Fruit fly (Drosophila melanogaster) whole organism, embryonic: ENCODE measurements around the gene Jupiter.

ENCODE experiments used
- Atf3 ChIP-seq: fragments of 200-800 bp; sonication (Bioruptor generic); optimal IDR thresholded peaks from 3 replicates; lab custom pipeline; 2016; ENCODE audit warnings: missing biosample characterization, missing genetic modification characterization
- Bteb2 ChIP-seq: fragments of 200-800 bp; sonication (Bioruptor generic); optimal IDR thresholded peaks from 2 replicates; lab custom pipeline; 2016; ENCODE audit warnings: missing biosample characterization, missing genetic modification characterization
- CG10959 ChIP-seq: fragments of 200-800 bp; sonication (Bioruptor generic); IDR thresholded peaks from 2 replicates; pipeline ENCODE4 v1.3.6; 2022; ENCODE audit warnings: missing biosample characterization, missing genetic modification characterization
- CG11398 ChIP-seq: fragments of 200-800 bp; sonication (Bioruptor generic); optimal IDR thresholded peaks from 2 replicates; lab custom pipeline; 2016; ENCODE audit warnings: missing biosample characterization, missing genetic modification characterization
- CG11696 ChIP-seq: fragments of 200-800 bp; sonication (Bioruptor generic); IDR thresholded peaks from 2 replicates; pipeline ENCODE4 v1.3.6; 2022; ENCODE audit warnings: missing biosample characterization, missing genetic modification characterization
- CG12299 ChIP-seq: fragments of 200-800 bp; sonication (Bioruptor generic); optimal IDR thresholded peaks from 2 replicates; lab custom pipeline; 2018; ENCODE audit warnings: missing biosample characterization, mild to moderate bottlenecking, missing genetic modification characterization
- CG12391 ChIP-seq: fragments of 200-800 bp; sonication (Bioruptor generic); optimal IDR thresholded peaks from 3 replicates; lab custom pipeline; 2018; ENCODE audit warnings: missing biosample characterization, mild to moderate bottlenecking, missing genetic modification characterization, moderate library complexity
- CG12744 ChIP-seq: fragments of 200-800 bp; sonication (Bioruptor generic); optimal IDR thresholded peaks from 2 replicates; lab custom pipeline; 2016; ENCODE audit warnings: missing biosample characterization, missing genetic modification characterization
- CG13123 ChIP-seq: fragments of 200-800 bp; sonication (Bioruptor generic); optimal IDR thresholded peaks from 2 replicates; lab custom pipeline; 2016; ENCODE audit warnings: missing biosample characterization, missing genetic modification characterization
- CG14050 ChIP-seq: fragments of 200-800 bp; sonication (Bioruptor generic); IDR thresholded peaks from 3 replicates; pipeline ENCODE4 v1.3.6; 2022; ENCODE audit warnings: missing biosample characterization, missing genetic modification characterization
- CG1529 ChIP-seq: fragments of 200-800 bp; sonication (Bioruptor generic); optimal IDR thresholded peaks from 3 replicates; lab custom pipeline; 2018; ENCODE audit warnings: missing biosample characterization, missing genetic modification characterization
- CG16779 ChIP-seq: fragments of 200-800 bp; sonication (Bioruptor generic); IDR thresholded peaks from 2 replicates; pipeline ENCODE4 v1.3.6; 2022; ENCODE audit warnings: missing biosample characterization, missing genetic modification characterization
- CG17328 ChIP-seq: fragments of 200-800 bp; sonication (Bioruptor generic); IDR thresholded peaks from 2 replicates; pipeline ENCODE4 v1.3.6; 2022; ENCODE audit warnings: missing biosample characterization, missing genetic modification characterization
- CG1792 ChIP-seq: fragments of 200-800 bp; sonication (Bioruptor generic); optimal IDR thresholded peaks from 2 replicates; lab custom pipeline; 2016; ENCODE audit warnings: missing biosample characterization, missing genetic modification characterization
- CG18262 ChIP-seq: fragments of 200-800 bp; optimal IDR thresholded peaks from 3 replicates; lab custom pipeline; 2019; ENCODE audit warnings: missing biosample characterization, mild to moderate bottlenecking, missing genetic modification characterization, moderate library complexity
- CG2129 ChIP-seq: fragments of 200-800 bp; sonication (Bioruptor generic); IDR thresholded peaks from 2 replicates; pipeline ENCODE4 v1.3.6; 2022; ENCODE audit warnings: missing biosample characterization, missing genetic modification characterization; ENCODE audit not compliant: partially characterized antibody
- CG2678 ChIP-seq: fragments of 200-800 bp; sonication (Bioruptor generic); optimal IDR thresholded peaks from 3 replicates; lab custom pipeline; 2019; ENCODE audit warnings: missing biosample characterization, mild to moderate bottlenecking, missing genetic modification characterization, moderate library complexity
- CG31441 ChIP-seq: fragments of 200-800 bp; sonication (Bioruptor generic); IDR thresholded peaks from 2 replicates; pipeline ENCODE4 v1.3.6; 2022; ENCODE audit warnings: missing biosample characterization, missing genetic modification characterization
- CG4282 ChIP-seq: fragments of 200-800 bp; sonication (Bioruptor generic); optimal IDR thresholded peaks from 2 replicates; lab custom pipeline; 2016; ENCODE audit warnings: missing biosample characterization, missing genetic modification characterization
- CG4820 ChIP-seq: fragments of 200-800 bp; sonication (Bioruptor generic); optimal IDR thresholded peaks from 3 replicates; lab custom pipeline; 2016; ENCODE audit warnings: missing biosample characterization, missing genetic modification characterization
- CG6272 ChIP-seq: fragments of 200-800 bp; sonication (Bioruptor generic); IDR thresholded peaks from 2 replicates; pipeline ENCODE4 v1.3.6; 2022; ENCODE audit warnings: missing biosample characterization, missing genetic modification characterization
- Eip74EF ChIP-seq, 2 experiments: fragments of 200-800 bp in 1 of 2; fragments of >200 bp in 1 of 2; sonication (Bioruptor generic) in 1 of 2; optimal IDR thresholded peaks; 2 replicates each; lab custom pipeline; 2017 to 2019; ENCODE audit warnings: missing biosample characterization in 2 of 2, missing genetic modification characterization in 2 of 2, mild to moderate bottlenecking in 1 of 2, moderate library complexity in 1 of 2
- Gsc ChIP-seq: fragments of 200-800 bp; sonication (Bioruptor generic); IDR thresholded peaks from 2 replicates; pipeline ENCODE4 v1.3.6; 2022; ENCODE audit warnings: missing biosample characterization, missing genetic modification characterization
- H15 ChIP-seq: fragments of 200-800 bp; sonication (Bioruptor generic); IDR thresholded peaks from 3 replicates; pipeline ENCODE4 v1.3.6; 2022; ENCODE audit warnings: missing biosample characterization, missing genetic modification characterization
- Hand ChIP-seq: fragments of 200-800 bp; sonication (Bioruptor generic); optimal IDR thresholded peaks from 2 replicates; lab custom pipeline; 2017; ENCODE audit warnings: mild to moderate bottlenecking, missing biosample characterization, missing genetic modification reagents, missing genetic modification characterization
- Hr39 ChIP-seq: fragments of >200 bp; optimal IDR thresholded peaks from 2 replicates; lab custom pipeline; 2017
- MESR4 ChIP-seq: fragments of 200-800 bp; sonication (Bioruptor generic); optimal IDR thresholded peaks from 2 replicates; lab custom pipeline; 2018; ENCODE audit warnings: missing biosample characterization, mild to moderate bottlenecking, missing genetic modification characterization, moderate library complexity
- MTF-1 ChIP-seq: fragments of 200-800 bp; sonication (Bioruptor generic); optimal IDR thresholded peaks from 2 replicates; lab custom pipeline; 2018; ENCODE audit warnings: missing biosample characterization, mild to moderate bottlenecking, missing genetic modification characterization, borderline replicate concordance
- Oaz ChIP-seq: fragments of 200-800 bp; sonication (Bioruptor generic); IDR thresholded peaks from 2 replicates; pipeline ENCODE4 v1.3.6; 2022; ENCODE audit warnings: missing biosample characterization, missing genetic modification characterization
- PHDP ChIP-seq: fragments of 200-800 bp; sonication (Bioruptor generic); optimal IDR thresholded peaks from 3 replicates; lab custom pipeline; 2018; ENCODE audit warnings: missing biosample characterization, mild to moderate bottlenecking, missing genetic modification characterization, moderate library complexity
- Sin3A ChIP-seq: fragments of >200 bp; optimal IDR thresholded peaks from 2 replicates; lab custom pipeline; 2018
- Sox100B ChIP-seq: fragments of 200-800 bp; sonication (Bioruptor generic); optimal IDR thresholded peaks from 3 replicates; lab custom pipeline; 2018; ENCODE audit warnings: missing biosample characterization, mild to moderate bottlenecking, missing genetic modification characterization
- Sry-δ ChIP-seq: fragments of 200-800 bp; sonication (Bioruptor generic); optimal IDR thresholded peaks from 2 replicates; lab custom pipeline; 2016; ENCODE audit warnings: missing biosample characterization, missing genetic modification characterization
- ab ChIP-seq: fragments of 200-800 bp; sonication (Bioruptor generic); optimal IDR thresholded peaks from 2 replicates; lab custom pipeline; 2016; ENCODE audit warnings: missing biosample characterization, missing genetic modification characterization
- bcd ChIP-seq: fragments of 200-800 bp; sonication (Bioruptor generic); optimal IDR thresholded peaks from 2 replicates; lab custom pipeline; 2017; ENCODE audit warnings: missing biosample characterization, mild to moderate bottlenecking, missing genetic modification characterization
- croc ChIP-seq: fragments of 200-800 bp; sonication (Bioruptor generic); conservative IDR thresholded peaks from 3 replicates; pipeline ENCODE4 v1.3.6; 2022; ENCODE audit warnings: missing biosample characterization, missing genetic modification characterization
- dmrt99B ChIP-seq: fragments of 200-800 bp; sonication (Bioruptor generic); optimal IDR thresholded peaks from 2 replicates; lab custom pipeline; 2018; ENCODE audit warnings: missing biosample characterization, mild to moderate bottlenecking, missing genetic modification characterization, moderate library complexity
- gce ChIP-seq: fragments of 200-800 bp; sonication (Bioruptor generic); IDR thresholded peaks from 3 replicates; pipeline ENCODE4 v1.3.6; 2022; ENCODE audit warnings: missing biosample characterization, missing genetic modification characterization
- inv ChIP-seq: fragments of 200-800 bp; sonication (Bioruptor generic); IDR thresholded peaks from 2 replicates; pipeline ENCODE4 v1.3.6; 2022; ENCODE audit warnings: missing biosample characterization, missing genetic modification characterization; ENCODE audit not compliant: partially characterized antibody
- jing ChIP-seq: fragments of 200-800 bp; sonication (Bioruptor generic); optimal IDR thresholded peaks from 2 replicates; lab custom pipeline; 2018; ENCODE audit warnings: missing biosample characterization, mild to moderate bottlenecking, missing genetic modification characterization
- kay ChIP-seq: fragments of 200-800 bp; sonication (Bioruptor generic); optimal IDR thresholded peaks from 2 replicates; lab custom pipeline; 2016; ENCODE audit warnings: missing biosample characterization, missing genetic modification characterization
- mld ChIP-seq: fragments of 200-800 bp; sonication (Bioruptor generic); IDR thresholded peaks from 3 replicates; pipeline ENCODE4 v1.3.6; 2022; ENCODE audit warnings: missing biosample characterization, missing genetic modification characterization; ENCODE audit not compliant: partially characterized antibody
- odd ChIP-seq: fragments of 200-800 bp; sonication (Bioruptor generic); optimal IDR thresholded peaks from 2 replicates; lab custom pipeline; 2017; ENCODE audit warnings: missing biosample characterization, mild to moderate bottlenecking, missing genetic modification characterization
- peb ChIP-seq: fragments of 200-800 bp; sonication (Bioruptor generic); IDR thresholded peaks from 2 replicates; pipeline ENCODE4 v1.3.6; 2022; ENCODE audit warnings: missing biosample characterization, missing genetic modification characterization
- run ChIP-seq: fragments of 200-800 bp; sonication (Bioruptor generic); optimal IDR thresholded peaks from 3 replicates; lab custom pipeline; 2018; ENCODE audit warnings: missing biosample characterization, mild to moderate bottlenecking, missing genetic modification characterization
- sna ChIP-seq: fragments of 200-800 bp; sonication (Bioruptor generic); IDR thresholded peaks from 2 replicates; pipeline ENCODE4 v1.3.6; 2022; ENCODE audit warnings: missing biosample characterization, missing genetic modification characterization; ENCODE audit not compliant: partially characterized antibody
- tio ChIP-seq: fragments of 200-800 bp; sonication (Bioruptor generic); optimal IDR thresholded peaks from 2 replicates; lab custom pipeline; 2017; ENCODE audit warnings: missing biosample characterization, missing genetic modification characterization, inconsistent platforms
- tll ChIP-seq, 2 experiments: fragments of 200-800 bp in 1 of 2; fragments of >200 bp in 1 of 2; sonication (Bioruptor generic) in 1 of 2; optimal IDR thresholded peaks; 2 replicates each; lab custom pipeline; 2017 to 2019; ENCODE audit warnings: missing biosample characterization in 2 of 2, missing genetic modification characterization in 2 of 2, mild to moderate bottlenecking in 1 of 2, moderate library complexity in 1 of 2
- trh ChIP-seq: fragments of 200-800 bp; sonication (Bioruptor generic); optimal IDR thresholded peaks from 2 replicates; lab custom pipeline; 2016; ENCODE audit warnings: missing biosample characterization, missing genetic modification characterization
- wor ChIP-seq: fragments of 200-800 bp; sonication (Bioruptor generic); IDR thresholded peaks from 2 replicates; pipeline ENCODE4 v1.3.6; 2022; ENCODE audit warnings: missing biosample characterization, missing genetic modification characterization
- yki ChIP-seq: fragments of >200 bp; optimal IDR thresholded peaks from 3 replicates; lab custom pipeline; 2018
- zen2 ChIP-seq: fragments of 200-800 bp; sonication (Bioruptor generic); IDR thresholded peaks from 3 replicates; pipeline ENCODE4 v1.3.6; 2022; ENCODE audit warnings: missing biosample characterization, missing genetic modification characterization; ENCODE audit not compliant: partially characterized antibody

Jupiter gene

DNA sequence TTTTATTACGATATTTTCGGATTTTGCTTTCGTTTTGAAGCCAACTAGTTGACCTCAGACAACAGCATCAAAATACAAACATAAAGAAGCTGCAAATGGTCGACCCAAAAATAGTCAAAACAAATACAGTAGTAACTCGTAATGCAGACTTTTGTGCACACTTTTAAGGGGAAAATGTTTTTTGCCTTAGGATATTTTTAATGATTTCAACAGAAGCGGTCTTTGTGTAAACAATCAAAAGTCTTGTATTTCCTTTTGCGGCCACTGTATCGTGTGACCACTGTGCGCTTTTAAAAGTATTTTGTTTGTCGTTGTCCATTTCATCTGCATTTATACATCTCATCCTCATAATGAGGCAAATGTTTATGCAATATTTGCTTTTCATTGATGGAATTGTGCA is 29.7 kb upstream of the Jupiter start (continued):
- TF ChIP-seq CG4282 (GFP tag; lab: Kevin White, UChicago) = peak; percentile 96
- TF ChIP-seq CG2678 (tag; lab: Kevin White, UChicago) = peak; percentile 97
- TF ChIP-seq yki (lab: Kevin White, UChicago) = no peak
- peak; percentile 91 for TF ChIP-seq CG13123 (GFP tag; lab: Kevin White, UChicago)
- no peak for TF ChIP-seq CG2129 (GFP tag; lab: Robert Waterston, UW)
- TF ChIP-seq Sin3A (lab: Kevin White, UChicago) = no peak
- TF ChIP-seq mld (GFP tag; lab: Robert Waterston, UW) = no peak
- TF ChIP-seq Eip74EF (GFP tag; optimal IDR thresholded peaks at IDR 0.05; lab: Kevin White, UChicago) = peak in 1 of 2 experiments; percentile 81
- TF ChIP-seq Sry-δ = peak; percentile 71
- TF ChIP-seq H15 = peak; percentile 96
- TF ChIP-seq sna = no peak
- TF ChIP-seq CG12391 = peak; percentile 94
- peak; percentile 82 for TF ChIP-seq CG10959
- peak; percentile 93 for TF ChIP-seq CG6272 (GFP tag; lab: Robert Waterston, UW)
- TF ChIP-seq MESR4 = peak; percentile 49
- peak; percentile 91 for TF ChIP-seq peb (GFP tag; lab: Robert Waterston, UW)
- TF ChIP-seq CG12744 = peak; percentile 96
- TF ChIP-seq Hr39 (lab: Kevin White, UChicago) = no peak
- peak; percentile 88 for TF ChIP-seq trh
- peak; percentile 82 for TF ChIP-seq croc
- TF ChIP-seq Oaz = peak; percentile 97
- peak; percentile 96 for TF ChIP-seq PHDP (tag; lab: Kevin White, UChicago)
- TF ChIP-seq Sox100B (GFP tag; lab: Kevin White, UChicago) = peak; percentile 91
- TF ChIP-seq CG18262 (tag; lab: Kevin White, UChicago) = peak; percentile 84
- TF ChIP-seq CG31441 (GFP tag; lab: Robert Waterston, UW) = peak; percentile 88
- peak; percentile 97 for TF ChIP-seq ab (GFP tag; lab: Kevin White, UChicago)
- peak; percentile 89 for TF ChIP-seq Atf3 (GFP tag; lab: Kevin White, UChicago)
- no peak for TF ChIP-seq inv
- peak; percentile 88 for TF ChIP-seq jing (GFP tag; lab: Kevin White, UChicago)
- TF ChIP-seq kay = peak; percentile 84
- peak; percentile 94 for TF ChIP-seq CG12299 (tag; lab: Kevin White, UChicago)
- TF ChIP-seq dmrt99B (tag; lab: Kevin White, UChicago) = peak; percentile 97
- peak; percentile 92 for TF ChIP-seq CG11696 (GFP tag; lab: Robert Waterston, UW)
- peak; percentile 98 for TF ChIP-seq CG16779 (GFP tag; lab: Robert Waterston, UW)
- peak; percentile 89 for TF ChIP-seq MTF-1
- TF ChIP-seq CG11398 = peak; percentile 95
- peak; percentile 94 for TF ChIP-seq bcd
- peak; percentile 86 for TF ChIP-seq run (tag; lab: Kevin White, UChicago)
- TF ChIP-seq gce (GFP tag; lab: Robert Waterston, UW) = peak; percentile 91; the same call in 2 of the 3 replicates
- TF ChIP-seq Gsc (GFP tag; lab: Robert Waterston, UW) = peak; percentile 83
- TF ChIP-seq zen2 (GFP tag; lab: Robert Waterston, UW) = no peak
- peak; percentile 79 for TF ChIP-seq CG1529
- TF ChIP-seq wor (GFP tag; lab: Robert Waterston, UW) = peak; percentile 91
- peak; percentile 93 for TF ChIP-seq CG4820 (GFP tag; lab: Kevin White, UChicago)
- peak; percentile 95 for TF ChIP-seq CG17328 (GFP tag; lab: Robert Waterston, UW)
- TF ChIP-seq Hand (GFP tag; lab: Kevin White, UChicago) = peak; percentile 89
- peak; percentile 92 for TF ChIP-seq odd (GFP tag; lab: Kevin White, UChicago)
- peak; percentile 95 for TF ChIP-seq CG1792 (GFP tag; lab: Kevin White, UChicago)
- peak; percentile 94 for TF ChIP-seq tio (GFP tag; lab: Kevin White, UChicago)
- TF ChIP-seq Bteb2 (GFP tag; lab: Kevin White, UChicago) = peak; percentile 96
- peak; percentile 96 for TF ChIP-seq CG14050 (GFP tag; lab: Robert Waterston, UW)
- TF ChIP-seq tll (GFP tag; optimal IDR thresholded peaks at IDR 0.05; lab: Kevin White, UChicago) = no peak
